Fruit fly (Drosophila melanogaster) whole organism, embryonic: ENCODE results near the gene CG34398.

Experiments used
- Abd-B ChIP-seq: fragments of 200-800 bp; sonication (Bioruptor generic); optimal IDR thresholded peaks from 2 replicates; lab custom pipeline; 2018; ENCODE audit warnings: missing biosample characterization, mild to moderate bottlenecking, missing genetic modification characterization, moderate library complexity
- Atf-2 ChIP-seq: fragments of 200-800 bp; sonication (Bioruptor generic); optimal IDR thresholded peaks from 2 replicates; lab custom pipeline; 2016; ENCODE audit warnings: missing biosample characterization, missing genetic modification characterization
- Atf3 ChIP-seq: fragments of 200-800 bp; sonication (Bioruptor generic); optimal IDR thresholded peaks from 3 replicates; lab custom pipeline; 2016; ENCODE audit warnings: missing biosample characterization, missing genetic modification characterization
- BtbVII ChIP-seq: fragments of 200-800 bp; sonication (Bioruptor generic); optimal IDR thresholded peaks from 3 replicates; lab custom pipeline; 2017; ENCODE audit warnings: missing biosample characterization, mild to moderate bottlenecking, missing genetic modification characterization
- CG10431 ChIP-seq: fragments of 200-800 bp; sonication (Bioruptor generic); optimal IDR thresholded peaks from 3 replicates; lab custom pipeline; 2018; ENCODE audit warnings: missing biosample characterization, mild to moderate bottlenecking, missing genetic modification characterization
- CG10959 ChIP-seq: fragments of 200-800 bp; sonication (Bioruptor generic); IDR thresholded peaks from 2 replicates; pipeline ENCODE4 v1.3.6; 2022; ENCODE audit warnings: missing biosample characterization, missing genetic modification characterization
- CG11398 ChIP-seq: fragments of 200-800 bp; sonication (Bioruptor generic); optimal IDR thresholded peaks from 2 replicates; lab custom pipeline; 2016; ENCODE audit warnings: missing biosample characterization, missing genetic modification characterization
- CG12071 ChIP-seq: fragments of 200-800 bp; sonication (Bioruptor generic); optimal IDR thresholded peaks from 3 replicates; lab custom pipeline; 2018; ENCODE audit warnings: missing biosample characterization, mild to moderate bottlenecking, missing genetic modification characterization
- CG12942 ChIP-seq: fragments of 200-800 bp; sonication (Bioruptor generic); optimal IDR thresholded peaks from 3 replicates; lab custom pipeline; 2016; ENCODE audit warnings: missing biosample characterization, missing genetic modification characterization
- CG14965 ChIP-seq: fragments of 200-800 bp; sonication (Bioruptor generic); optimal IDR thresholded peaks from 2 replicates; lab custom pipeline; 2016; ENCODE audit warnings: missing biosample characterization, missing genetic modification characterization, borderline replicate concordance
- CG1603 ChIP-seq: fragments of 200-800 bp; sonication (Bioruptor generic); optimal IDR thresholded peaks from 2 replicates; lab custom pipeline; 2019; ENCODE audit warnings: missing biosample characterization, mild to moderate bottlenecking, missing genetic modification characterization, moderate library complexity
- CG17802 ChIP-seq: fragments of 200-800 bp; sonication (Bioruptor generic); optimal IDR thresholded peaks from 2 replicates; lab custom pipeline; 2018; ENCODE audit warnings: missing biosample characterization, mild to moderate bottlenecking, missing genetic modification characterization, moderate library complexity
- CG18262 ChIP-seq: fragments of 200-800 bp; optimal IDR thresholded peaks from 3 replicates; lab custom pipeline; 2019; ENCODE audit warnings: missing biosample characterization, mild to moderate bottlenecking, missing genetic modification characterization, moderate library complexity
- CG2129 ChIP-seq: fragments of 200-800 bp; sonication (Bioruptor generic); IDR thresholded peaks from 2 replicates; pipeline ENCODE4 v1.3.6; 2022; ENCODE audit warnings: missing biosample characterization, missing genetic modification characterization; ENCODE audit not compliant: partially characterized antibody
- CG4328 ChIP-seq: fragments of 200-800 bp; sonication (Bioruptor generic); optimal IDR thresholded peaks from 3 replicates; lab custom pipeline; 2017; ENCODE audit warnings: missing biosample characterization, missing genetic modification reagents, missing genetic modification characterization
- CG4360 ChIP-seq: fragments of 200-800 bp; sonication (Bioruptor generic); IDR thresholded peaks from 2 replicates; pipeline ENCODE4 v1.3.6; 2022; ENCODE audit warnings: missing biosample characterization, missing genetic modification characterization
- CG5245 ChIP-seq: fragments of 200-800 bp; sonication (Bioruptor generic); optimal IDR thresholded peaks from 3 replicates; lab custom pipeline; 2016; ENCODE audit warnings: missing biosample characterization, missing genetic modification characterization
- CG7987 ChIP-seq: fragments of 200-800 bp; sonication (Bioruptor generic); optimal IDR thresholded peaks from 2 replicates; lab custom pipeline; 2018; ENCODE audit warnings: missing biosample characterization, mild to moderate bottlenecking, missing genetic modification characterization, moderate library complexity
- CG8924 ChIP-seq: fragments of 200-800 bp; optimal IDR thresholded peaks from 3 replicates; lab custom pipeline; 2019; ENCODE audit warnings: missing biosample characterization, mild to moderate bottlenecking, missing genetic modification characterization, moderate library complexity
- CG8944 ChIP-seq: fragments of 200-800 bp; sonication (Bioruptor generic); optimal IDR thresholded peaks from 3 replicates; lab custom pipeline; 2016; ENCODE audit warnings: missing biosample characterization, missing genetic modification characterization
- CG9609 ChIP-seq: fragments of 200-800 bp; sonication (Bioruptor generic); optimal IDR thresholded peaks from 3 replicates; lab custom pipeline; 2016; ENCODE audit warnings: missing biosample characterization, missing genetic modification characterization
- CG9876 ChIP-seq: fragments of 200-800 bp; sonication (Bioruptor generic); optimal IDR thresholded peaks from 2 replicates; lab custom pipeline; 2016; ENCODE audit warnings: missing biosample characterization, missing genetic modification characterization
- HLH54F ChIP-seq: fragments of 200-800 bp; sonication (Bioruptor generic); optimal IDR thresholded peaks from 3 replicates; lab custom pipeline; 2016; ENCODE audit warnings: missing biosample characterization, missing genetic modification characterization
- Hmx ChIP-seq: fragments of 200-800 bp; sonication (Bioruptor generic); optimal IDR thresholded peaks from 2 replicates; lab custom pipeline; 2016; ENCODE audit warnings: missing biosample characterization, missing genetic modification characterization
- Neu2 ChIP-seq: fragments of 200-800 bp; sonication (Bioruptor generic); optimal IDR thresholded peaks from 3 replicates; lab custom pipeline; 2016; ENCODE audit warnings: missing biosample characterization, missing genetic modification characterization, borderline replicate concordance
- Pdp1 ChIP-seq, 2 experiments: fragments of 200-800 bp; sonication (Bioruptor generic); optimal IDR thresholded peaks; 3 replicates each; lab custom pipeline; 2016; ENCODE audit warnings: missing biosample characterization in 2 of 2, missing genetic modification characterization in 2 of 2, mild to moderate bottlenecking in 1 of 2, moderate library complexity in 1 of 2
- Vsx1 ChIP-seq: fragments of 200-800 bp; sonication (Bioruptor generic); optimal IDR thresholded peaks from 2 replicates; lab custom pipeline; 2017; ENCODE audit warnings: missing biosample characterization, mild to moderate bottlenecking, missing genetic modification characterization, missing genetic modification reagents
- cg ChIP-seq: fragments of 200-800 bp; sonication (Bioruptor generic); optimal IDR thresholded peaks from 3 replicates; lab custom pipeline; 2019; ENCODE audit warnings: missing biosample characterization, mild to moderate bottlenecking, missing genetic modification characterization, moderate library complexity
- ci ChIP-seq: fragments of 200-800 bp; sonication (Bioruptor generic); IDR thresholded peaks from 3 replicates; pipeline ENCODE4 v1.3.6; 2022; ENCODE audit warnings: missing biosample characterization, missing genetic modification characterization
- crc ChIP-seq: fragments of 200-800 bp; sonication (Bioruptor generic); optimal IDR thresholded peaks from 2 replicates; lab custom pipeline; 2016; ENCODE audit warnings: missing biosample characterization, missing genetic modification characterization
- danr ChIP-seq: fragments of 200-800 bp; sonication (Bioruptor generic); IDR thresholded peaks from 2 replicates; pipeline ENCODE4 v1.3.6; 2022; ENCODE audit warnings: missing biosample characterization, missing genetic modification characterization
- dmrt11E ChIP-seq: fragments of 200-800 bp; sonication (Bioruptor generic); optimal IDR thresholded peaks from 3 replicates; lab custom pipeline; 2018; ENCODE audit warnings: missing biosample characterization, mild to moderate bottlenecking, missing genetic modification characterization, moderate library complexity
- eve ChIP-seq, 2 experiments: fragments of >200 bp; optimal IDR thresholded peaks; 2 replicates each; lab custom pipeline; 2017; ENCODE audit warnings: missing biosample characterization in 2 of 2, missing genetic modification characterization in 2 of 2
- gem ChIP-seq: fragments of 200-800 bp; sonication (Bioruptor generic); optimal IDR thresholded peaks from 2 replicates; lab custom pipeline; 2019; ENCODE audit warnings: missing biosample characterization, mild to moderate bottlenecking, missing genetic modification characterization, moderate library complexity
- inv ChIP-seq: fragments of 200-800 bp; sonication (Bioruptor generic); IDR thresholded peaks from 2 replicates; pipeline ENCODE4 v1.3.6; 2022; ENCODE audit warnings: missing biosample characterization, missing genetic modification characterization; ENCODE audit not compliant: partially characterized antibody
- jing ChIP-seq: fragments of 200-800 bp; sonication (Bioruptor generic); optimal IDR thresholded peaks from 2 replicates; lab custom pipeline; 2018; ENCODE audit warnings: missing biosample characterization, mild to moderate bottlenecking, missing genetic modification characterization
- lab ChIP-seq: fragments of 200-800 bp; sonication (Bioruptor generic); optimal IDR thresholded peaks from 3 replicates; lab custom pipeline; 2017; ENCODE audit warnings: missing biosample characterization, missing genetic modification characterization, mild to moderate bottlenecking, moderate library complexity, missing genetic modification reagents
- lbe ChIP-seq: fragments of 200-800 bp; sonication (Bioruptor generic); optimal IDR thresholded peaks from 2 replicates; lab custom pipeline; 2016; ENCODE audit warnings: missing biosample characterization, mild to moderate bottlenecking, missing genetic modification characterization
- nau ChIP-seq: fragments of 200-800 bp; sonication (Bioruptor generic); optimal IDR thresholded peaks from 3 replicates; lab custom pipeline; 2017; ENCODE audit warnings: missing biosample characterization, mild to moderate bottlenecking, missing genetic modification characterization, missing genetic modification reagents
- nmo ChIP-seq: fragments of 200-800 bp; sonication (Bioruptor generic); optimal IDR thresholded peaks from 2 replicates; lab custom pipeline; 2018; ENCODE audit warnings: missing biosample characterization, mild to moderate bottlenecking, missing genetic modification characterization, moderate library complexity
- pzg ChIP-seq: fragments of 200-800 bp; sonication (Bioruptor generic); optimal IDR thresholded peaks from 3 replicates; lab custom pipeline; 2018; ENCODE audit warnings: missing biosample characterization, mild to moderate bottlenecking, missing genetic modification characterization, moderate library complexity
- ro ChIP-seq: fragments of 200-800 bp; sonication (Bioruptor generic); IDR thresholded peaks from 2 replicates; pipeline ENCODE4 v1.3.6; 2022; ENCODE audit warnings: missing biosample characterization, missing genetic modification characterization
- run ChIP-seq: fragments of 200-800 bp; sonication (Bioruptor generic); optimal IDR thresholded peaks from 3 replicates; lab custom pipeline; 2018; ENCODE audit warnings: missing biosample characterization, mild to moderate bottlenecking, missing genetic modification characterization
- sd ChIP-seq: fragments of 200-800 bp; sonication (Bioruptor generic); optimal IDR thresholded peaks from 3 replicates; lab custom pipeline; 2018; ENCODE audit warnings: missing biosample characterization, mild to moderate bottlenecking, missing genetic modification characterization, moderate library complexity
- seq ChIP-seq: fragments of 200-800 bp; sonication (Bioruptor generic); IDR thresholded peaks from 2 replicates; pipeline ENCODE4 v1.3.6; 2022; ENCODE audit warnings: missing biosample characterization, missing genetic modification characterization
- sisA ChIP-seq: fragments of 200-800 bp; sonication (Bioruptor generic); IDR thresholded peaks from 2 replicates; pipeline ENCODE4 v1.3.6; 2022; ENCODE audit warnings: missing biosample characterization, missing genetic modification characterization
- sr ChIP-seq: fragments of 200-800 bp; sonication (Bioruptor generic); IDR thresholded peaks from 3 replicates; pipeline ENCODE4 v1.3.6; 2022; ENCODE audit warnings: missing biosample characterization, missing genetic modification characterization
- stwl ChIP-seq: fragments of 200-800 bp; sonication (Bioruptor generic); optimal IDR thresholded peaks from 3 replicates; lab custom pipeline; 2018; ENCODE audit warnings: missing biosample characterization, mild to moderate bottlenecking, missing genetic modification characterization, moderate library complexity
- unpg ChIP-seq: fragments of 200-800 bp; sonication (Bioruptor generic); optimal IDR thresholded peaks from 3 replicates; lab custom pipeline; 2018; ENCODE audit warnings: missing biosample characterization, mild to moderate bottlenecking, missing genetic modification characterization, moderate library complexity

The CG34398 gene

dm6 chr2L:8949919-8950722 lies 51.5 kb downstream of the CG34398 start (continued):
- TF ChIP-seq inv (no peak), CG14965 (GFP tag; lab: Kevin White, UChicago) (no peak), CG10959 (GFP tag; lab: Robert Waterston, UW) (no peak), CG7987 (GFP tag; lab: Kevin White, UChicago) (no peak), CG4328 (GFP tag; lab: Kevin White, UChicago) (no peak), Pdp1 (GFP tag; optimal IDR thresholded peaks at IDR 0.05; lab: Kevin White, UChicago) (peak in 1 of 2 experiments; percentile 41), lbe (peak; percentile 46), jing (GFP tag; lab: Kevin White, UChicago) (no peak), Neu2 (GFP tag; lab: Kevin White, UChicago) (no peak), eve (GFP tag; optimal IDR thresholded peaks at IDR 0.05; lab: Kevin White, UChicago) (no peak), danr (GFP tag; lab: Robert Waterston, UW) (no peak), CG9876 (GFP tag; lab: Kevin White, UChicago) (no peak), CG12942 (GFP tag; lab: Kevin White, UChicago) (no peak), CG9609 (GFP tag; lab: Kevin White, UChicago) (no peak), gem (tag; lab: Kevin White, UChicago) (peak; percentile 43), nmo (GFP tag; lab: Kevin White, UChicago) (peak; percentile 20), sisA (GFP tag; lab: Robert Waterston, UW) (no peak), ro (GFP tag; lab: Robert Waterston, UW) (no peak), CG5245 (GFP tag; lab: Kevin White, UChicago) (no peak), Vsx1 (GFP tag; lab: Kevin White, UChicago) (peak; percentile 39), pzg (no peak), CG12071 (GFP tag; lab: Kevin White, UChicago) (no peak), CG8944 (GFP tag; lab: Kevin White, UChicago) (no peak), CG18262 (tag; lab: Kevin White, UChicago) (peak; percentile 28), CG8924 (tag; lab: Kevin White, UChicago) (peak; percentile 31), stwl (peak; percentile 11), Atf-2 (GFP tag; lab: Kevin White, UChicago) (no peak), sr (GFP tag; lab: Robert Waterston, UW) (no peak), sd (tag; lab: Kevin White, UChicago) (peak; percentile 38), nau (GFP tag; lab: Kevin White, UChicago) (peak; percentile 41), CG2129 (GFP tag; lab: Robert Waterston, UW) (no peak), CG11398 (peak; percentile 14), dmrt11E (tag; lab: Kevin White, UChicago) (peak; percentile 44), CG4360 (peak; percentile 86), ci (GFP tag; lab: Robert Waterston, UW) (peak; percentile 58; the same call in 1 of the 3 replicates), seq (GFP tag; lab: Robert Waterston, UW) (no peak), CG17802 (tag; lab: Kevin White, UChicago) (no peak), crc (no peak), CG10431 (peak; percentile 15), Hmx (GFP tag; lab: Kevin White, UChicago) (no peak), unpg (GFP tag; lab: Kevin White, UChicago) (no peak), HLH54F (GFP tag; lab: Kevin White, UChicago) (no peak), Atf3 (GFP tag; lab: Kevin White, UChicago) (no peak), Abd-B (GFP tag; lab: Kevin White, UChicago) (no peak), lab (no peak), CG1603 (tag; lab: Kevin White, UChicago) (no peak), cg (GFP tag; lab: Kevin White, UChicago) (peak; percentile 59), run (tag; lab: Kevin White, UChicago) (peak; percentile 36), BtbVII (GFP tag; lab: Kevin White, UChicago) (no peak)
